Worm (Caenorhabditis elegans) whole organism, L4/young adult: Measurements from ENCODE around the gene frpr-15.

ENCODE experiments used
- W03F9.2 ChIP-seq: fragments of 150-350 bp; optimal IDR thresholded peaks from 2 replicates; lab custom pipeline; 2014; ENCODE audit warnings: missing biosample characterization, missing genetic modification characterization
- dao-5 ChIP-seq: sonication (generic microtip); optimal IDR thresholded peaks from 2 replicates; lab custom pipeline; 2016; ENCODE audit warnings: missing genotype, missing genetic modification characterization, moderate library complexity, missing compliant biosample characterization
- him-1 ChIP-seq: sonication (generic microtip); optimal IDR thresholded peaks from 2 replicates; lab custom pipeline; 2016; ENCODE audit warnings: missing genotype, missing genetic modification reagents, missing genetic modification characterization, missing compliant biosample characterization

ce11 chrV:12661619-12662018 is 18.3 kb upstream of the frpr-15 start, which contains the start of gene W05B10.3:
- TF ChIP-seq W03F9.2 (no peak), him-1 (no peak), dao-5 (tag; lab: Kevin White, UChicago) (no peak)
